Worm (Caenorhabditis elegans) whole organism, L4 larva: ENCODE results near the gene rrsr-1.

Source experiments
- F49E8.2 ChIP-seq: sonication (generic microtip); optimal IDR thresholded peaks from 2 replicates; lab custom pipeline; 2016; ENCODE audit warnings: missing compliant biosample characterization, mild to moderate bottlenecking, missing genetic modification characterization, borderline replicate concordance
- arid-1 ChIP-seq: fragments of 200-800 bp; sonication (Bioruptor generic); conservative IDR thresholded peaks from 2 replicates; pipeline ENCODE4 v1.3.6; 2022; ENCODE audit warnings: missing genetic modification reagents, missing genetic modification characterization, missing compliant biosample characterization
- ceh-20 ChIP-seq: fragments of 200-800 bp; sonication (Bioruptor generic); IDR thresholded peaks from 2 replicates; pipeline ENCODE4 v1.3.6; 2022; ENCODE audit warnings: missing genetic modification reagents, missing genetic modification characterization, missing compliant biosample characterization
- dpl-1 ChIP-seq: fragments of 150-350 bp; optimal IDR thresholded peaks from 2 replicates; lab custom pipeline; 2014; ENCODE audit warnings: missing biosample characterization, missing genetic modification reagents, missing genetic modification characterization
- hif-1 ChIP-seq, 2 experiments: sonication (generic microtip); optimal IDR thresholded peaks; 2 replicates each; lab custom pipeline; 2016 to 2017; ENCODE audit warnings: missing compliant biosample characterization in 2 of 2, missing genetic modification characterization in 2 of 2, missing genetic modification reagents in 2 of 2, missing genotype in 2 of 2, mild to moderate bottlenecking in 1 of 2
- pqm-1 ChIP-seq: sonication (generic microtip); optimal IDR thresholded peaks from 2 replicates; lab custom pipeline; 2017; ENCODE audit warnings: missing biosample characterization, missing genetic modification characterization
- snpc-4 ChIP-seq: fragments of 150-350 bp; optimal IDR thresholded peaks from 2 replicates; lab custom pipeline; 2014; ENCODE audit warnings: missing biosample characterization, missing genetic modification characterization
- unc-130 ChIP-seq: sonication (generic microtip); optimal IDR thresholded peaks from 2 replicates; lab custom pipeline; 2016; ENCODE audit warnings: missing genetic modification reagents, missing genetic modification characterization, missing compliant biosample characterization

- TF ChIP-seq ceh-20 (GFP tag; lab: Robert Waterston, UW) (0 out of 2 replicates have a peak, but pooled peaks have one; percentile 31), snpc-4 (tag; lab: Kevin White, UChicago) (peak; percentile 85), dpl-1 (GFP tag; lab: Kevin White, UChicago) (no peak), F49E8.2 (tag; lab: Kevin White, UChicago) (peak; percentile 65), unc-130 (GFP tag; lab: Kevin White, UChicago) (peak; percentile 58), hif-1 (tag; optimal IDR thresholded peaks at IDR 0.05; lab: Kevin White, UChicago) (no peak), pqm-1 (no peak), arid-1 (GFP tag; lab: Robert Waterston, UW) (0 out of 2 replicates have a peak, but pooled peaks have one; percentile 26)
Observed at ce11 chrV:14468196-14468874, 43.5 kb upstream of the rrsr-1 start, which contains the start of gene srz-97.
